Worm (Caenorhabditis elegans) whole organism, L4/young adult: ENCODE results near the gene rod-1.

Experiments used
- W03F9.2 ChIP-seq: fragments of 150-350 bp; optimal IDR thresholded peaks from 2 replicates; lab custom pipeline; 2014; ENCODE audit warnings: missing biosample characterization, missing genetic modification characterization
- dao-5 ChIP-seq: sonication (generic microtip); optimal IDR thresholded peaks from 2 replicates; lab custom pipeline; 2016; ENCODE audit warnings: missing genotype, missing genetic modification characterization, moderate library complexity, missing compliant biosample characterization
- him-1 ChIP-seq: sonication (generic microtip); optimal IDR thresholded peaks from 2 replicates; lab custom pipeline; 2016; ENCODE audit warnings: missing genotype, missing genetic modification reagents, missing genetic modification characterization, missing compliant biosample characterization

ce11 chrIV:7530226-7531070, 52.2 kb downstream of the rod-1 start:
- TF ChIP-seq him-1 (tag; lab: Kevin White, UChicago) (no peak), W03F9.2 (tag; lab: Kevin White, UChicago) (no peak), dao-5 (no peak)
